Fruit fly (Drosophila melanogaster) whole organism, embryonic: ENCODE data around the gene CG13258.

Source experiments
- Bgb ChIP-seq: fragments of 200-800 bp; sonication (Bioruptor generic); IDR thresholded peaks from 2 replicates; pipeline ENCODE4 v1.3.6; 2022; ENCODE audit warnings: missing biosample characterization, missing genetic modification characterization; ENCODE audit not compliant: partially characterized antibody
- BtbVII ChIP-seq: fragments of 200-800 bp; sonication (Bioruptor generic); optimal IDR thresholded peaks from 3 replicates; lab custom pipeline; 2017; ENCODE audit warnings: missing biosample characterization, mild to moderate bottlenecking, missing genetic modification characterization
- CG10654 ChIP-seq: fragments of 200-800 bp; sonication (Bioruptor generic); optimal IDR thresholded peaks from 2 replicates; lab custom pipeline; 2016; ENCODE audit warnings: missing biosample characterization, missing genetic modification characterization
- CG11723 ChIP-seq: fragments of 200-800 bp; sonication (Bioruptor generic); optimal IDR thresholded peaks from 2 replicates; lab custom pipeline; 2017; ENCODE audit warnings: missing biosample characterization, mild to moderate bottlenecking, missing genetic modification characterization
- CG12155 ChIP-seq: fragments of 200-800 bp; sonication (Bioruptor generic); optimal IDR thresholded peaks from 3 replicates; lab custom pipeline; 2016; ENCODE audit warnings: missing biosample characterization, missing genetic modification characterization
- CG1233 ChIP-seq: fragments of 200-800 bp; sonication (Bioruptor generic); optimal IDR thresholded peaks from 4 replicates; lab custom pipeline; 2018; ENCODE audit warnings: missing biosample characterization, mild to moderate bottlenecking, missing genetic modification characterization
- CG13287 ChIP-seq: fragments of 200-800 bp; sonication (Bioruptor generic); IDR thresholded peaks from 2 replicates; pipeline ENCODE4 v1.3.6; 2022; ENCODE audit warnings: missing biosample characterization, missing genetic modification characterization; ENCODE audit not compliant: partially characterized antibody
- CG14860 ChIP-seq: fragments of 200-800 bp; sonication (Bioruptor generic); IDR thresholded peaks from 3 replicates; pipeline ENCODE4 v1.3.6; 2022; ENCODE audit warnings: missing biosample characterization, missing genetic modification characterization; ENCODE audit not compliant: partially characterized antibody
- CG1603 ChIP-seq: fragments of 200-800 bp; sonication (Bioruptor generic); optimal IDR thresholded peaks from 2 replicates; lab custom pipeline; 2019; ENCODE audit warnings: missing biosample characterization, mild to moderate bottlenecking, missing genetic modification characterization, moderate library complexity
- CG16779 ChIP-seq: fragments of 200-800 bp; sonication (Bioruptor generic); IDR thresholded peaks from 2 replicates; pipeline ENCODE4 v1.3.6; 2022; ENCODE audit warnings: missing biosample characterization, missing genetic modification characterization
- CG17359 ChIP-seq: fragments of 200-800 bp; sonication (Bioruptor generic); optimal IDR thresholded peaks from 3 replicates; lab custom pipeline; 2018; ENCODE audit warnings: missing biosample characterization, mild to moderate bottlenecking, missing genetic modification characterization, moderate library complexity
- CG17361 ChIP-seq: fragments of 200-800 bp; sonication (Bioruptor generic); IDR thresholded peaks from 3 replicates; pipeline ENCODE4 v1.3.6; 2022; ENCODE audit warnings: missing biosample characterization, missing genetic modification characterization
- CG1832 ChIP-seq: fragments of 200-800 bp; sonication (Bioruptor generic); optimal IDR thresholded peaks from 2 replicates; lab custom pipeline; 2017; ENCODE audit warnings: missing biosample characterization, mild to moderate bottlenecking, missing genetic modification characterization, inconsistent platforms
- CG2199 ChIP-seq: fragments of 200-800 bp; sonication (Bioruptor generic); IDR thresholded peaks from 3 replicates; pipeline ENCODE4 v1.3.6; 2022; ENCODE audit warnings: missing biosample characterization, missing genetic modification characterization
- CG2202 ChIP-seq: fragments of 200-800 bp; sonication (Bioruptor generic); optimal IDR thresholded peaks from 2 replicates; lab custom pipeline; 2018; ENCODE audit warnings: missing biosample characterization, mild to moderate bottlenecking, missing genetic modification characterization
- CG2712 ChIP-seq: fragments of 200-800 bp; optimal IDR thresholded peaks from 3 replicates; lab custom pipeline; 2019; ENCODE audit warnings: missing biosample characterization, mild to moderate bottlenecking, missing genetic modification characterization, moderate library complexity
- CG7271 ChIP-seq: fragments of 200-800 bp; sonication (Bioruptor generic); optimal IDR thresholded peaks from 2 replicates; lab custom pipeline; 2018; ENCODE audit warnings: missing biosample characterization, mild to moderate bottlenecking, missing genetic modification characterization, moderate library complexity
- CG7839 ChIP-seq: fragments of 200-800 bp; sonication (Bioruptor generic); optimal IDR thresholded peaks from 3 replicates; lab custom pipeline; 2018; ENCODE audit warnings: missing biosample characterization, mild to moderate bottlenecking, missing genetic modification characterization, moderate library complexity
- CG9215 ChIP-seq: fragments of 200-800 bp; sonication (Bioruptor generic); IDR thresholded peaks from 2 replicates; pipeline ENCODE4 v1.3.6; 2022; ENCODE audit warnings: missing biosample characterization, missing genetic modification characterization
- CG9437 ChIP-seq: fragments of 200-800 bp; sonication (Bioruptor generic); optimal IDR thresholded peaks from 2 replicates; lab custom pipeline; 2018; ENCODE audit warnings: missing biosample characterization, mild to moderate bottlenecking, missing genetic modification characterization
- CrebB ChIP-seq: fragments of 200-800 bp; sonication (Bioruptor generic); optimal IDR thresholded peaks from 3 replicates; lab custom pipeline; 2018; ENCODE audit warnings: missing biosample characterization, mild to moderate bottlenecking, missing genetic modification characterization
- Dbx ChIP-seq: fragments of 200-800 bp; sonication (Bioruptor generic); IDR thresholded peaks from 3 replicates; pipeline ENCODE4 v1.3.6; 2022; ENCODE audit warnings: missing biosample characterization, missing genetic modification characterization
- Hey ChIP-seq: fragments of 200-800 bp; sonication (Bioruptor generic); optimal IDR thresholded peaks from 3 replicates; lab custom pipeline; 2018; ENCODE audit warnings: missing biosample characterization, mild to moderate bottlenecking, missing genetic modification characterization
- Hmr ChIP-seq: fragments of 200-800 bp; sonication (Bioruptor generic); optimal IDR thresholded peaks from 3 replicates; lab custom pipeline; 2017; ENCODE audit warnings: mild to moderate bottlenecking, missing biosample characterization, missing genetic modification reagents, missing genetic modification characterization
- Hr78 ChIP-seq, 2 experiments: fragments of 200-800 bp in 1 of 2; fragments of >200 bp in 1 of 2; sonication (Bioruptor generic) in 1 of 2; optimal IDR thresholded peaks; 2 replicates each; lab custom pipeline; 2017 to 2019; ENCODE audit warnings: missing biosample characterization in 2 of 2, missing genetic modification characterization in 2 of 2, mild to moderate bottlenecking in 1 of 2, moderate library complexity in 1 of 2
- Oli ChIP-seq: fragments of 200-800 bp; sonication (Bioruptor generic); optimal IDR thresholded peaks from 2 replicates; lab custom pipeline; 2018; ENCODE audit warnings: missing biosample characterization, mild to moderate bottlenecking, missing genetic modification characterization, moderate library complexity
- Optix ChIP-seq: fragments of 200-800 bp; sonication (Bioruptor generic); IDR thresholded peaks from 3 replicates; pipeline ENCODE4 v1.3.6; 2022; ENCODE audit warnings: missing biosample characterization, missing genetic modification characterization
- aop ChIP-seq: fragments of 200-800 bp; sonication (Bioruptor generic); IDR thresholded peaks from 2 replicates; pipeline ENCODE4 v1.3.6; 2022; ENCODE audit warnings: missing biosample characterization, missing genetic modification characterization
- ase ChIP-seq: fragments of 200-800 bp; sonication (Bioruptor generic); IDR thresholded peaks from 3 replicates; pipeline ENCODE4 v1.3.6; 2022; ENCODE audit warnings: missing biosample characterization, missing genetic modification characterization
- bab2 ChIP-seq: fragments of 200-800 bp; sonication (Bioruptor generic); optimal IDR thresholded peaks from 2 replicates; lab custom pipeline; 2016; ENCODE audit warnings: missing biosample characterization, missing genetic modification characterization
- cato ChIP-seq: fragments of 200-800 bp; sonication (Bioruptor generic); optimal IDR thresholded peaks from 2 replicates; lab custom pipeline; 2016; ENCODE audit warnings: missing biosample characterization, missing genetic modification characterization, borderline replicate concordance
- en ChIP-seq: fragments of 200-800 bp; sonication (Bioruptor generic); optimal IDR thresholded peaks from 2 replicates; lab custom pipeline; 2016; ENCODE audit warnings: missing biosample characterization, missing genetic modification characterization
- gem ChIP-seq: fragments of 200-800 bp; sonication (Bioruptor generic); optimal IDR thresholded peaks from 2 replicates; lab custom pipeline; 2019; ENCODE audit warnings: missing biosample characterization, mild to moderate bottlenecking, missing genetic modification characterization, moderate library complexity
- hb ChIP-seq: fragments of 200-800 bp; sonication (Bioruptor generic); IDR thresholded peaks from 3 replicates; pipeline ENCODE4 v1.3.6; 2022; ENCODE audit warnings: missing biosample characterization, missing genetic modification characterization; ENCODE audit not compliant: partially characterized antibody
- jigr1 ChIP-seq: fragments of 200-800 bp; sonication (Bioruptor generic); IDR thresholded peaks from 3 replicates; pipeline ENCODE4 v1.3.6; 2022; ENCODE audit warnings: missing biosample characterization, missing genetic modification characterization
- jing ChIP-seq: fragments of 200-800 bp; sonication (Bioruptor generic); optimal IDR thresholded peaks from 2 replicates; lab custom pipeline; 2018; ENCODE audit warnings: missing biosample characterization, mild to moderate bottlenecking, missing genetic modification characterization
- lilli ChIP-seq: fragments of 200-800 bp; sonication (Bioruptor generic); optimal IDR thresholded peaks from 3 replicates; lab custom pipeline; 2016; ENCODE audit warnings: missing biosample characterization, missing genetic modification characterization
- nmo ChIP-seq: fragments of 200-800 bp; sonication (Bioruptor generic); optimal IDR thresholded peaks from 2 replicates; lab custom pipeline; 2018; ENCODE audit warnings: missing biosample characterization, mild to moderate bottlenecking, missing genetic modification characterization, moderate library complexity
- oc ChIP-seq: fragments of 200-800 bp; sonication (Bioruptor generic); optimal IDR thresholded peaks from 2 replicates; lab custom pipeline; 2018; ENCODE audit warnings: missing biosample characterization, mild to moderate bottlenecking, missing genetic modification characterization, moderate library complexity
- pros ChIP-seq: fragments of 200-800 bp; sonication (Bioruptor generic); optimal IDR thresholded peaks from 3 replicates; lab custom pipeline; 2019; ENCODE audit warnings: missing biosample characterization, mild to moderate bottlenecking, missing genetic modification characterization, moderate library complexity
- row ChIP-seq: fragments of 200-800 bp; sonication (Bioruptor generic); IDR thresholded peaks from 3 replicates; pipeline ENCODE4 v1.3.6; 2022; ENCODE audit warnings: missing biosample characterization, missing genetic modification characterization
- sc ChIP-seq, 3 experiments: fragments of >200 bp in 2 of 3; fragments of 200-800 bp in 1 of 3; sonication (Bioruptor generic) in 1 of 3; optimal IDR thresholded peaks; 2 replicates in 2 of 3; 3 replicates in 1 of 3; lab custom pipeline; 2017; ENCODE audit warnings: mild to moderate bottlenecking in 1 of 3, missing biosample characterization in 1 of 3, missing genetic modification characterization in 1 of 3, missing genetic modification reagents in 1 of 3
- sd ChIP-seq: fragments of 200-800 bp; sonication (Bioruptor generic); optimal IDR thresholded peaks from 3 replicates; lab custom pipeline; 2018; ENCODE audit warnings: missing biosample characterization, mild to moderate bottlenecking, missing genetic modification characterization, moderate library complexity
- ssp ChIP-seq: fragments of 200-800 bp; sonication (Bioruptor generic); IDR thresholded peaks from 2 replicates; pipeline ENCODE4 v1.3.6; 2022; ENCODE audit warnings: missing biosample characterization, missing genetic modification characterization
- sug ChIP-seq: fragments of 200-800 bp; optimal IDR thresholded peaks from 2 replicates; lab custom pipeline; 2019; ENCODE audit warnings: missing biosample characterization, mild to moderate bottlenecking, missing genetic modification characterization, moderate library complexity
- tio ChIP-seq: fragments of 200-800 bp; sonication (Bioruptor generic); optimal IDR thresholded peaks from 2 replicates; lab custom pipeline; 2017; ENCODE audit warnings: missing biosample characterization, missing genetic modification characterization, inconsistent platforms
- unpg ChIP-seq: fragments of 200-800 bp; sonication (Bioruptor generic); optimal IDR thresholded peaks from 3 replicates; lab custom pipeline; 2018; ENCODE audit warnings: missing biosample characterization, mild to moderate bottlenecking, missing genetic modification characterization, moderate library complexity
- yki ChIP-seq: fragments of >200 bp; optimal IDR thresholded peaks from 3 replicates; lab custom pipeline; 2018
- zf30C ChIP-seq: fragments of 200-800 bp; sonication (Bioruptor generic); optimal IDR thresholded peaks from 3 replicates; lab custom pipeline; 2018; ENCODE audit warnings: missing biosample characterization, mild to moderate bottlenecking, missing genetic modification characterization

Gene CG13258

dm6 chr2L:16270667-16271485 lies 21.9 kb downstream of the CG13258 start (continued):
- TF ChIP-seq pros (GFP tag; lab: Kevin White, UChicago) = no peak
- no peak for TF ChIP-seq CG2199
- TF ChIP-seq CG17361 (GFP tag; lab: Robert Waterston, UW) = no peak
- no peak for TF ChIP-seq cato (GFP tag; lab: Kevin White, UChicago)
- TF ChIP-seq hb (GFP tag; lab: Robert Waterston, UW) = no peak
- no peak for TF ChIP-seq Dbx (GFP tag; lab: Robert Waterston, UW)
- TF ChIP-seq CG7839 (tag; lab: Kevin White, UChicago) = peak; percentile 33
- TF ChIP-seq aop (GFP tag; lab: Robert Waterston, UW) = no peak
- no peak for TF ChIP-seq lilli
- TF ChIP-seq CG9437 (GFP tag; lab: Kevin White, UChicago) = peak; percentile 17
- no peak for TF ChIP-seq CG7271 (tag; lab: Kevin White, UChicago)
- TF ChIP-seq CG2712 (tag; lab: Kevin White, UChicago) = peak; percentile 0
- TF ChIP-seq CG14860 (GFP tag; lab: Robert Waterston, UW) = no peak
- TF ChIP-seq row (GFP tag; lab: Robert Waterston, UW) = no peak
- no peak for TF ChIP-seq oc (tag; lab: Kevin White, UChicago)
- TF ChIP-seq CG10654 (GFP tag; lab: Kevin White, UChicago) = no peak
- no peak for TF ChIP-seq Optix (GFP tag; lab: Robert Waterston, UW)
- TF ChIP-seq CG9215 = no peak
- no peak for TF ChIP-seq sd (tag; lab: Kevin White, UChicago)
- TF ChIP-seq CG16779 (GFP tag; lab: Robert Waterston, UW) = no peak
- no peak for TF ChIP-seq sug (tag; lab: Kevin White, UChicago)
- TF ChIP-seq Hey (tag; lab: Kevin White, UChicago) = no peak
- no peak for TF ChIP-seq Hr78 (GFP tag; optimal IDR thresholded peaks at IDR 0.05; lab: Kevin White, UChicago)
- no peak for TF ChIP-seq zf30C (GFP tag; lab: Kevin White, UChicago)
- no peak for TF ChIP-seq yki
- peak; percentile 38 for TF ChIP-seq Oli (tag; lab: Kevin White, UChicago)
- no peak for TF ChIP-seq tio
- peak; percentile 66 for TF ChIP-seq gem (tag; lab: Kevin White, UChicago)
- peak; percentile 11 for TF ChIP-seq bab2 (GFP tag; lab: Kevin White, UChicago)
- TF ChIP-seq unpg = peak; percentile 15
- no peak for TF ChIP-seq ssp (GFP tag; lab: Robert Waterston, UW)
- peak; percentile 2 for TF ChIP-seq BtbVII (GFP tag; lab: Kevin White, UChicago)
- TF ChIP-seq CG1603 = no peak
- TF ChIP-seq CG2202 = no peak
- TF ChIP-seq Hmr (GFP tag; lab: Kevin White, UChicago) = peak; percentile 25
- TF ChIP-seq jigr1 (GFP tag; lab: Robert Waterston, UW) = no peak
- TF ChIP-seq Bgb (GFP tag; lab: Robert Waterston, UW) = no peak
- TF ChIP-seq CrebB (tag; lab: Kevin White, UChicago) = no peak
- no peak for TF ChIP-seq CG1832 (GFP tag; lab: Kevin White, UChicago)
- no peak for TF ChIP-seq CG13287
- TF ChIP-seq CG1233 (GFP tag; lab: Kevin White, UChicago) = peak; percentile 11
- TF ChIP-seq sc (optimal IDR thresholded peaks at IDR 0.05; lab: Kevin White, UChicago) = no peak
- no peak for TF ChIP-seq sc (GFP tag; optimal IDR thresholded peaks at IDR 0.05; lab: Kevin White, UChicago)
- TF ChIP-seq en (GFP tag; lab: Kevin White, UChicago) = no peak
- no peak for TF ChIP-seq nmo (GFP tag; lab: Kevin White, UChicago)
- no peak for TF ChIP-seq jing (GFP tag; lab: Kevin White, UChicago)
- peak; percentile 13 for TF ChIP-seq CG17359 (tag; lab: Kevin White, UChicago)
- no peak for TF ChIP-seq ase (GFP tag; lab: Robert Waterston, UW)
- no peak for TF ChIP-seq CG11723 (GFP tag; lab: Kevin White, UChicago)
- peak; percentile 15 for TF ChIP-seq CG12155 (GFP tag; lab: Kevin White, UChicago)
